Worm (Caenorhabditis elegans): ENCODE measurements around the gene exc-6.

DNA sequence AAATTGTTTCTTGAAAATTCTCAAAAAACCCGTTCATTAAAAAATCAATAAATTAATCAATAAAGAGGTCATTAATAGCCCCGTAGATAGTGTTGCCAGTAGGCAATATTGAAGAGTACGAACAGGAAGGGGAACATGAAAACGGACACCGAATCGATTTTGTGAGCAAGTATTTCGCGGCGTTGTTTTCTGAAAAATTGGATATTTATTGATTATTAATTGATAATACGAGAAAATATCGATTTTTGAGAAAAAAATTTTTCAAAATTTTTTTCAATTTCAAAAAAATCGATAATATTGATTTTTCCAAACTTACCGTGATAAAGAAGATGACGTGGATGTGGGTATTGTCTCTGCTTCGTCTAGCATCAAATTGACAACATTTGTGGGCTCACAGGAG, 22.5 kb downstream of the exc-6 start:
- TF ChIP-seq nhr-11 (tag; optimal IDR thresholded peaks at IDR 0.05) = no peak
- no peak for TF ChIP-seq mep-1 (tag; optimal IDR thresholded peaks at IDR 0.05)
